Worm (Caenorhabditis elegans) whole organism, young adult: ENCODE measurements around the gene hsp-110.

Experiments used
- B0035.1 ChIP-seq: sonication (generic microtip); optimal IDR thresholded peaks from 2 replicates; lab custom pipeline; 2016; ENCODE audit warnings: missing genetic modification characterization, mild to moderate bottlenecking, missing compliant biosample characterization, missing genotype, missing genetic modification reagents
- B0261.1 ChIP-seq: sonication (generic microtip); optimal IDR thresholded peaks from 2 replicates; lab custom pipeline; 2016; ENCODE audit warnings: mild to moderate bottlenecking, missing genetic modification characterization, moderate library complexity, missing compliant biosample characterization
- B0336.3 ChIP-seq: fragments of 200-800 bp; sonication (Bioruptor generic); IDR thresholded peaks from 2 replicates; pipeline ENCODE4 v1.3.6; 2022; ENCODE audit warnings: missing genetic modification characterization, missing compliant biosample characterization
- C06A6.2 ChIP-seq: fragments of 200-800 bp; sonication (Bioruptor generic); conservative IDR thresholded peaks from 2 replicates; pipeline ENCODE4 v1.3.6; 2022; ENCODE audit warnings: missing genetic modification characterization, missing compliant biosample characterization
- F23B12.7 ChIP-seq: sonication (generic microtip); optimal IDR thresholded peaks from 2 replicates; lab custom pipeline; 2017; ENCODE audit warnings: missing genetic modification characterization, mild to moderate bottlenecking, missing compliant biosample characterization, antibody characterized with exemption, moderate library complexity; ENCODE audit not compliant: insufficient read depth
- F37B4.10 ChIP-seq: fragments of 200-800 bp; sonication (Bioruptor generic); IDR thresholded peaks from 2 replicates; pipeline ENCODE4 v1.3.6; 2022; ENCODE audit warnings: missing genetic modification characterization, missing compliant biosample characterization
- F39B2.1 ChIP-seq: fragments of 200-800 bp; sonication (Bioruptor generic); IDR thresholded peaks from 2 replicates; pipeline ENCODE4 v1.3.6; 2022; ENCODE audit warnings: missing genetic modification reagents, missing genetic modification characterization, missing compliant biosample characterization
- F49E8.2 ChIP-seq: sonication (generic microtip); optimal IDR thresholded peaks from 3 replicates; lab custom pipeline; 2017; ENCODE audit warnings: missing genetic modification characterization, mild to moderate bottlenecking, missing compliant biosample characterization, antibody characterized with exemption, moderate library complexity; ENCODE audit not compliant: insufficient read depth
- F57A8.1 ChIP-seq: fragments of 200-800 bp; sonication (Bioruptor generic); optimal IDR thresholded peaks from 2 replicates; lab custom pipeline; 2018; ENCODE audit warnings: mild to moderate bottlenecking, missing genetic modification characterization, moderate library complexity, missing compliant biosample characterization
- F57C9.4 ChIP-seq: sonication (generic microtip); optimal IDR thresholded peaks from 2 replicates; lab custom pipeline; 2017; ENCODE audit warnings: mild to moderate bottlenecking, missing genetic modification characterization, missing compliant biosample characterization
- T07F8.4 ChIP-seq: sonication (generic microtip); optimal IDR thresholded peaks from 2 replicates; lab custom pipeline; 2016; ENCODE audit warnings: mild to moderate bottlenecking, missing genetic modification characterization, moderate library complexity, missing compliant biosample characterization
- akir-1 ChIP-seq: fragments of 200-800 bp; sonication (Bioruptor generic); optimal IDR thresholded peaks from 2 replicates; lab custom pipeline; 2018; ENCODE audit warnings: mild to moderate bottlenecking, missing genetic modification characterization, moderate library complexity, missing compliant biosample characterization
- aptf-2 ChIP-seq: fragments of 200-800 bp; sonication (Bioruptor generic); conservative IDR thresholded peaks from 2 replicates; pipeline ENCODE4 v1.3.6; 2022; ENCODE audit warnings: missing genetic modification reagents, missing genetic modification characterization, missing compliant biosample characterization
- atf-7 ChIP-seq: sonication (generic microtip); optimal IDR thresholded peaks from 2 replicates; lab custom pipeline; 2017; ENCODE audit warnings: mild to moderate bottlenecking, missing genetic modification characterization, missing compliant biosample characterization
- athp-1 ChIP-seq: sonication (generic microtip); optimal IDR thresholded peaks from 2 replicates; lab custom pipeline; 2017; ENCODE audit warnings: mild to moderate bottlenecking, missing genetic modification characterization, missing compliant biosample characterization
- attf-3 ChIP-seq: fragments of 200-800 bp; sonication (Bioruptor generic); conservative IDR thresholded peaks from 2 replicates; pipeline ENCODE4 v1.3.6; 2022; ENCODE audit warnings: missing genetic modification reagents, missing genetic modification characterization, missing compliant biosample characterization
- bed-2 ChIP-seq: fragments of 200-800 bp; sonication (Bioruptor generic); IDR thresholded peaks from 2 replicates; pipeline ENCODE4 v1.3.6; 2022; ENCODE audit warnings: missing genetic modification reagents, missing genetic modification characterization, missing compliant biosample characterization
- cebp-2 ChIP-seq: fragments of 200-800 bp; sonication (Bioruptor generic); IDR thresholded peaks from 2 replicates; pipeline ENCODE4 v1.3.6; 2022; ENCODE audit warnings: missing genetic modification characterization, missing compliant biosample characterization
- ceh-100 ChIP-seq: fragments of 200-800 bp; sonication (Bioruptor generic); IDR thresholded peaks from 2 replicates; pipeline ENCODE4 v1.3.6; 2022; ENCODE audit warnings: missing genetic modification reagents, missing genetic modification characterization, missing compliant biosample characterization
- ceh-27 ChIP-seq: fragments of 200-800 bp; sonication (Bioruptor generic); optimal IDR thresholded peaks from 2 replicates; lab custom pipeline; 2018; ENCODE audit warnings: mild to moderate bottlenecking, missing genetic modification characterization, moderate library complexity, missing compliant biosample characterization
- ceh-91 ChIP-seq: fragments of 200-800 bp; sonication (Bioruptor generic); IDR thresholded peaks from 2 replicates; pipeline ENCODE4 v1.3.6; 2022; ENCODE audit warnings: missing genetic modification reagents, missing genetic modification characterization, missing compliant biosample characterization
- dpff-1 ChIP-seq: sonication (generic microtip); optimal IDR thresholded peaks from 2 replicates; lab custom pipeline; 2017; ENCODE audit warnings: mild to moderate bottlenecking, missing genetic modification characterization, missing compliant biosample characterization
- dpl-1 ChIP-seq: fragments of 150-350 bp; optimal IDR thresholded peaks from 2 replicates; lab custom pipeline; 2014; ENCODE audit warnings: missing biosample characterization, missing genetic modification reagents, missing genetic modification characterization
- efl-1 ChIP-seq: fragments of 150-350 bp; optimal IDR thresholded peaks from 2 replicates; lab custom pipeline; 2014; ENCODE audit warnings: missing biosample characterization, missing genetic modification reagents, missing genetic modification characterization
- egl-18 ChIP-seq: fragments of 200-800 bp; sonication (Bioruptor generic); IDR thresholded peaks from 2 replicates; pipeline ENCODE4 v1.3.6; 2022; ENCODE audit warnings: missing genetic modification reagents, missing genetic modification characterization, missing compliant biosample characterization
- gei-17 ChIP-seq: fragments of 200-800 bp; sonication (Bioruptor generic); optimal IDR thresholded peaks from 2 replicates; lab custom pipeline; 2018; ENCODE audit warnings: mild to moderate bottlenecking, missing genetic modification characterization, missing compliant biosample characterization
- him-1 ChIP-seq: sonication (generic microtip); optimal IDR thresholded peaks from 2 replicates; lab custom pipeline; 2016; ENCODE audit warnings: missing genotype, missing genetic modification reagents, missing genetic modification characterization, missing compliant biosample characterization
- hlh-26 ChIP-seq: fragments of 200-800 bp; sonication (Bioruptor generic); conservative IDR thresholded peaks from 2 replicates; pipeline ENCODE4 v1.3.6; 2022; ENCODE audit warnings: missing genetic modification reagents, missing genetic modification characterization, missing compliant biosample characterization
- hmg-20 ChIP-seq: fragments of 200-800 bp; sonication (Bioruptor generic); IDR thresholded peaks from 2 replicates; pipeline ENCODE4 v1.3.6; 2022; ENCODE audit warnings: missing genetic modification reagents, missing genetic modification characterization, missing compliant biosample characterization
- lag-1 ChIP-seq: fragments of 200-800 bp; sonication (Bioruptor generic); IDR thresholded peaks from 2 replicates; pipeline ENCODE4 v1.3.6; 2022; ENCODE audit warnings: missing genetic modification reagents, missing genetic modification characterization, missing compliant biosample characterization
- let-526 ChIP-seq: fragments of 200-800 bp; sonication (Bioruptor generic); IDR thresholded peaks from 2 replicates; pipeline ENCODE4 v1.3.6; 2022; ENCODE audit warnings: missing genetic modification reagents, missing genetic modification characterization, missing compliant biosample characterization
- let-607 ChIP-seq, 2 experiments: fragments of 200-800 bp in 1 of 2; sonication (Bioruptor generic) in 1 of 2; sonication (generic microtip) in 1 of 2; optimal IDR thresholded peaks; 2 replicates each; lab custom pipeline; 2016 to 2018; ENCODE audit warnings: mild to moderate bottlenecking in 2 of 2, missing compliant biosample characterization in 2 of 2, missing genetic modification characterization in 2 of 2, moderate library complexity in 2 of 2, missing genotype in 1 of 2
- lin-26 ChIP-seq: fragments of 200-800 bp; sonication (Bioruptor generic); IDR thresholded peaks from 2 replicates; pipeline ENCODE4 v1.3.6; 2022; ENCODE audit warnings: missing genetic modification reagents, missing genetic modification characterization, missing compliant biosample characterization
- lin-40 ChIP-seq: sonication (generic microtip); optimal IDR thresholded peaks from 2 replicates; lab custom pipeline; 2016; ENCODE audit warnings: missing genetic modification characterization, mild to moderate bottlenecking, missing compliant biosample characterization, missing genotype, missing genetic modification reagents
- lin-54 ChIP-seq: fragments of 200-800 bp; sonication (Bioruptor generic); optimal IDR thresholded peaks from 2 replicates; lab custom pipeline; 2018; ENCODE audit warnings: mild to moderate bottlenecking, missing genetic modification characterization, missing compliant biosample characterization
- mes-4 ChIP-seq: sonication (generic microtip); optimal IDR thresholded peaks from 2 replicates; lab custom pipeline; 2016; ENCODE audit warnings: missing genotype, missing genetic modification characterization, missing compliant biosample characterization
- nfya-1 ChIP-seq: sonication (generic microtip); optimal IDR thresholded peaks from 2 replicates; lab custom pipeline; 2017; ENCODE audit warnings: antibody characterized with exemption, missing compliant biosample characterization, missing genetic modification characterization, borderline replicate concordance; ENCODE audit not compliant: insufficient read depth
- nhr-27 ChIP-seq: fragments of 200-800 bp; sonication (Bioruptor generic); optimal IDR thresholded peaks from 2 replicates; lab custom pipeline; 2018; ENCODE audit warnings: mild to moderate bottlenecking, missing genetic modification characterization, moderate library complexity, missing compliant biosample characterization
- pbrm-1 ChIP-seq: fragments of 200-800 bp; sonication (Bioruptor generic); IDR thresholded peaks from 2 replicates; pipeline ENCODE4 v1.3.6; 2022; ENCODE audit warnings: missing genetic modification reagents, missing genetic modification characterization, missing compliant biosample characterization
- rec-8 ChIP-seq, 2 experiments: sonication (generic microtip); optimal IDR thresholded peaks; 2 replicates each; lab custom pipeline; 2016; ENCODE audit warnings: mild to moderate bottlenecking in 2 of 2, missing genetic modification characterization in 2 of 2, missing genetic modification reagents in 2 of 2, missing genotype in 2 of 2, missing biosample characterization in 1 of 2, missing compliant biosample characterization in 1 of 2, moderate library complexity in 1 of 2
- repo-1 ChIP-seq: sonication (generic microtip); optimal IDR thresholded peaks from 2 replicates; lab custom pipeline; 2017; ENCODE audit warnings: mild to moderate bottlenecking, missing genetic modification characterization, missing compliant biosample characterization
- snpc-3.4 ChIP-seq: sonication (generic microtip); optimal IDR thresholded peaks from 2 replicates; lab custom pipeline; 2017; ENCODE audit warnings: missing genetic modification characterization, mild to moderate bottlenecking, missing compliant biosample characterization, antibody characterized with exemption, moderate library complexity, missing genotype, missing genetic modification reagents
- somi-1 ChIP-seq: fragments of 200-800 bp; sonication (Bioruptor generic); optimal IDR thresholded peaks from 2 replicates; lab custom pipeline; 2018; ENCODE audit warnings: mild to moderate bottlenecking, missing genetic modification characterization, missing compliant biosample characterization
- tbp1 ChIP-seq: fragments of 200-800 bp; sonication (Bioruptor generic); optimal IDR thresholded peaks from 2 replicates; lab custom pipeline; 2018; ENCODE audit warnings: mild to moderate bottlenecking, missing genetic modification characterization, missing compliant biosample characterization
- tbx-9 ChIP-seq: sonication (generic microtip); optimal IDR thresholded peaks from 2 replicates; lab custom pipeline; 2016; ENCODE audit warnings: borderline replicate concordance, missing genetic modification characterization, inconsistent platforms, missing compliant biosample characterization
- unc-62 ChIP-seq: fragments of 150-350 bp; optimal IDR thresholded peaks from 2 replicates; lab custom pipeline; 2014; ENCODE audit warnings: missing biosample characterization, missing genetic modification reagents, missing genetic modification characterization
- ztf-25 ChIP-seq: fragments of 200-800 bp; sonication (Bioruptor generic); IDR thresholded peaks from 2 replicates; pipeline ENCODE4 v1.3.6; 2022; ENCODE audit warnings: missing genetic modification reagents, missing genetic modification characterization, missing compliant biosample characterization
- ztf-28 ChIP-seq: fragments of 200-800 bp; sonication (Bioruptor generic); IDR thresholded peaks from 2 replicates; pipeline ENCODE4 v1.3.6; 2022; ENCODE audit warnings: missing genetic modification reagents, missing genetic modification characterization, missing compliant biosample characterization

The hsp-110 gene

ce11 chrIII:8425076-8425475, 21.6 kb downstream of the hsp-110 start (continued):
- no peak for TF ChIP-seq akir-1 (GFP tag; lab: Kevin White, UChicago)
- TF ChIP-seq B0035.1 = no peak
- no peak for TF ChIP-seq rec-8 (tag; optimal IDR thresholded peaks at IDR 0.05; lab: Kevin White, UChicago)
- 0 out of 2 replicates have a peak, but pooled peaks have one; percentile 40 for TF ChIP-seq let-526 (GFP tag; lab: Robert Waterston, UW)
- TF ChIP-seq F37B4.10 (GFP tag; lab: Robert Waterston, UW) = no peak
- TF ChIP-seq F57A8.1 = no peak
- TF ChIP-seq attf-3 (GFP tag; lab: Robert Waterston, UW) = peak; percentile 47; the same call in 1 of the 2 replicates
- no peak for TF ChIP-seq bed-2 (GFP tag; lab: Robert Waterston, UW)
- no peak for TF ChIP-seq aptf-2 (GFP tag; lab: Robert Waterston, UW)
- TF ChIP-seq let-607 (tag; optimal IDR thresholded peaks at IDR 0.05; lab: Kevin White, UChicago) = peak; percentile 90 to 92
- TF ChIP-seq T07F8.4 = no peak
- no peak for TF ChIP-seq F49E8.2 (tag; lab: Kevin White, UChicago)
- TF ChIP-seq ztf-25 (GFP tag; lab: Robert Waterston, UW) = no peak
- TF ChIP-seq mes-4 (tag; lab: Kevin White, UChicago) = no peak
- 0 out of 2 replicates have a peak, but pooled peaks have one; percentile 50 for TF ChIP-seq F39B2.1
- TF ChIP-seq lin-40 (tag; lab: Kevin White, UChicago) = peak; percentile 74
- peak; percentile 43 for TF ChIP-seq lin-54
- TF ChIP-seq gei-17 (GFP tag; lab: Kevin White, UChicago) = no peak
- TF ChIP-seq dpl-1 = no peak
- no peak for TF ChIP-seq lag-1
- no peak for TF ChIP-seq F57C9.4 (tag; lab: Kevin White, UChicago)
- peak; percentile 85 for TF ChIP-seq B0336.3 (GFP tag; lab: Robert Waterston, UW)
- 0 out of 2 replicates have a peak, but pooled peaks have one; percentile 16 for TF ChIP-seq pbrm-1
- peak; percentile 47 for TF ChIP-seq tbp1 (GFP tag; lab: Kevin White, UChicago)
- no peak for TF ChIP-seq B0261.1
- no peak for TF ChIP-seq snpc-3.4 (tag; lab: Kevin White, UChicago)
- no peak for TF ChIP-seq hmg-20
- TF ChIP-seq athp-1 (tag; lab: Kevin White, UChicago) = no peak
- TF ChIP-seq atf-7 = peak; percentile 34
- peak; percentile 61 for TF ChIP-seq unc-62 (GFP tag; lab: Kevin White, UChicago)
- TF ChIP-seq dpff-1 (tag; lab: Kevin White, UChicago) = no peak
- TF ChIP-seq nfya-1 (tag; lab: Kevin White, UChicago) = no peak
- TF ChIP-seq ceh-27 = peak; percentile 49
- no peak for TF ChIP-seq cebp-2 (GFP tag; lab: Robert Waterston, UW)
- TF ChIP-seq somi-1 = peak; percentile 32
- no peak for TF ChIP-seq efl-1 (GFP tag; lab: Kevin White, UChicago)
- peak; percentile 82 for TF ChIP-seq lin-26 (GFP tag; lab: Robert Waterston, UW)
- no peak for TF ChIP-seq him-1 (tag; lab: Kevin White, UChicago)
- no peak for TF ChIP-seq ceh-100 (GFP tag; lab: Robert Waterston, UW)
- TF ChIP-seq ztf-28 (GFP tag; lab: Robert Waterston, UW) = no peak
- TF ChIP-seq ceh-91 (GFP tag; lab: Robert Waterston, UW) = no peak
- no peak for TF ChIP-seq egl-18 (GFP tag; lab: Robert Waterston, UW)
- TF ChIP-seq F23B12.7 (tag; lab: Kevin White, UChicago) = no peak
- no peak for TF ChIP-seq nhr-27 (tag; lab: Kevin White, UChicago)
- TF ChIP-seq tbx-9 = no peak
- TF ChIP-seq repo-1 = peak; percentile 46
- no peak for TF ChIP-seq hlh-26 (GFP tag; lab: Robert Waterston, UW)
- no peak; the same call in 1 of the 2 replicates for TF ChIP-seq C06A6.2 (GFP tag; lab: Robert Waterston, UW)
